Fruit fly (Drosophila melanogaster) whole organism, pupa: ENCODE results near the gene CG5854.

Experiments
- CG10348 ChIP-seq: fragments of 200-800 bp; sonication (Bioruptor generic); IDR thresholded peaks from 2 replicates; pipeline ENCODE4 v1.3.6; 2022; ENCODE audit warnings: missing biosample characterization, missing genetic modification characterization
- CG12605 ChIP-seq: fragments of 200-800 bp; sonication (Bioruptor generic); IDR thresholded peaks from 2 replicates; pipeline ENCODE4 v1.3.6; 2022; ENCODE audit warnings: missing biosample characterization, missing genetic modification characterization
- CG13204 ChIP-seq: fragments of 200-800 bp; sonication (Bioruptor generic); optimal IDR thresholded peaks from 2 replicates; lab custom pipeline; 2018; ENCODE audit warnings: missing biosample characterization, mild to moderate bottlenecking, missing genetic modification characterization, moderate library complexity
- CG14655 ChIP-seq: fragments of 200-800 bp; sonication (Bioruptor generic); optimal IDR thresholded peaks from 3 replicates; lab custom pipeline; 2017; ENCODE audit warnings: mild to moderate bottlenecking, missing biosample characterization, missing genetic modification reagents, missing genetic modification characterization
- CG32121 ChIP-seq: fragments of 200-800 bp; sonication (Bioruptor generic); IDR thresholded peaks from 2 replicates; pipeline ENCODE4 v1.3.6; 2022; ENCODE audit warnings: missing biosample characterization, missing genetic modification characterization
- CG34367 ChIP-seq: fragments of 200-800 bp; sonication (Bioruptor generic); optimal IDR thresholded peaks from 2 replicates; lab custom pipeline; 2018; ENCODE audit warnings: missing biosample characterization, mild to moderate bottlenecking, missing genetic modification characterization
- CG8301 ChIP-seq: fragments of 200-800 bp; sonication (Bioruptor generic); optimal IDR thresholded peaks from 2 replicates; lab custom pipeline; 2018; ENCODE audit warnings: missing biosample characterization, mild to moderate bottlenecking, missing genetic modification characterization
- D1 ChIP-seq: fragments of 200-800 bp; sonication (Bioruptor generic); optimal IDR thresholded peaks from 2 replicates; lab custom pipeline; 2018; ENCODE audit warnings: missing biosample characterization, mild to moderate bottlenecking, missing genetic modification characterization, moderate library complexity
- Pif1A ChIP-seq: fragments of 200-800 bp; sonication (Bioruptor generic); optimal IDR thresholded peaks from 3 replicates; lab custom pipeline; 2016; ENCODE audit warnings: missing biosample characterization, missing genetic modification characterization

DNA sequence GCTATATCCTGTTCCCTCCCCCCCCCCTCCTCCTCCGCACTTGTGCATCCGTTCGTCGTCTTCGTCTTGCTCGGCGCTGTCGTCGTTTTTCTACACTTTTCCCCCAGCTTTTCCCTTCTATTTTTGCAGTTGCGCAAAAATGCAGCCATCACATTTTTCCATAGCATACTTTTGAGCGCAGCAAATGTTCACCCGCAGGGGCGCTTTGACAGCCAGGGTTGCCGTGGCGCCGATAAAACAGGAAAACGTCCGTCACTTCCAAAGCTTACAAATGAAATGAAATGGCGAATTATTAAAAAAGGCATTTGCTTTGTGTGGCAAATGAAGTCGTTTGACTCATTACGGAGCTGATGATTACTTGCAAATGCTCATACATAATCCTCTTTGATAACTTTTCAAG lies 31.2 kb upstream of the CG5854 start:
- no peak for TF ChIP-seq D1 (tag; lab: Kevin White, UChicago)
- TF ChIP-seq Pif1A (GFP tag; lab: Kevin White, UChicago), result no peak
- no peak for TF ChIP-seq CG12605 (GFP tag; lab: Robert Waterston, UW)
- no peak for TF ChIP-seq CG13204 (GFP tag; lab: Kevin White, UChicago)
- TF ChIP-seq CG8301 (tag; lab: Kevin White, UChicago), result no peak
- no peak for TF ChIP-seq CG10348 (GFP tag; lab: Robert Waterston, UW)
- TF ChIP-seq CG34367 (tag; lab: Kevin White, UChicago), result no peak
- 0 out of 2 replicates have a peak, but pooled peaks have one; percentile 12 for TF ChIP-seq CG32121 (GFP tag; lab: Robert Waterston, UW)
- no peak for TF ChIP-seq CG14655 (GFP tag; lab: Kevin White, UChicago)
